Worm (Caenorhabditis elegans): ENCODE data around the gene cpna-2.
A peak's percentile ranks its signal among the peaks of the same experiment; 100 is the strongest.

The cpna-2 gene

ce11 chrII:7705152-7705551 is 19.6 kb upstream of the cpna-2 start, which contains the start of gene B0495.7 (continued):
- TF ChIP-seq duxl-1 (tag; optimal IDR thresholded peaks at IDR 0.05; ENCODE audit: poor library complexity) (no peak), zip-11 (GFP tag; IDR thresholded peaks at IDR 0.05) (no peak), pqm-1 (tag; optimal IDR thresholded peaks at IDR 0.05) (peak; percentile 76), php-3 (GFP tag; IDR thresholded peaks at IDR 0.05) (no peak), rbr-2 (tag; optimal IDR thresholded peaks at IDR 0.05) (no peak), spr-3 (GFP tag; optimal IDR thresholded peaks at IDR 0.05) (no peak), hmg-1.1 (GFP tag; IDR thresholded peaks at IDR 0.05) (no peak), ceh-28 (tag; optimal IDR thresholded peaks at IDR 0.05) (no peak), hlh-11 (tag; optimal IDR thresholded peaks at IDR 0.05) (peak; percentile 48), ceh-82 (tag; optimal IDR thresholded peaks at IDR 0.05) (no peak), Y105C5A.15 (GFP tag; IDR thresholded peaks at IDR 0.05) (no peak), lin-39 (tag; optimal IDR thresholded peaks at IDR 0.05) (no peak), lim-7 (GFP tag; IDR thresholded peaks at IDR 0.05) (no peak), nhr-11 (tag; optimal IDR thresholded peaks at IDR 0.05) (peak; percentile 70), D1046.2 (GFP tag; IDR thresholded peaks at IDR 0.05) (no peak), dve-1 (tag; optimal IDR thresholded peaks at IDR 0.05; ENCODE audit: insufficient read depth) (peak; percentile 44), F10B5.3 (tag; optimal IDR thresholded peaks at IDR 0.05) (no peak), ceh-32 (tag; optimal IDR thresholded peaks at IDR 0.05; ENCODE audit: poor library complexity) (no peak), cey-2 (tag; optimal IDR thresholded peaks at IDR 0.05; ENCODE audit: borderline replicate concordance, insufficient read depth) (no peak), nhr-10 (tag; optimal IDR thresholded peaks at IDR 0.05) (no peak), daf-8 (GFP tag; IDR thresholded peaks at IDR 0.05) (no peak), attf-4 (tag; optimal IDR thresholded peaks at IDR 0.05) (no peak), T20F7.1 (GFP tag; optimal IDR thresholded peaks at IDR 0.05) (no peak), lin-1 (GFP tag; IDR thresholded peaks at IDR 0.05) (no peak), jun-1 (tag; optimal IDR thresholded peaks at IDR 0.05) (no peak), lsy-2 (tag; optimal IDR thresholded peaks at IDR 0.05) (peak in 1 of 2 experiments; percentile 11), mdt-29 (GFP tag; IDR thresholded peaks at IDR 0.05) (no peak), nhr-48 (tag; optimal IDR thresholded peaks at IDR 0.05) (no peak)

ce11 chrII:7707383-7707782 is 17.3 kb upstream of the cpna-2 start, which contains the start of gene luc-7L:
TSS of gene luc-7L (minus strand) at chrII:7707483.
- TF ChIP-seq R02D3.7 (tag; optimal IDR thresholded peaks at IDR 0.05) (no peak), vab-7 (GFP tag; IDR thresholded peaks at IDR 0.05) (no peak), F49E8.2 (tag; optimal IDR thresholded peaks at IDR 0.05; ENCODE audit: borderline replicate concordance) (no peak), mxl-2 (GFP tag; conservative IDR thresholded peaks at IDR 0.05) (no peak), hif-1 (tag; optimal IDR thresholded peaks at IDR 0.05) (no peak), egl-27 (tag; optimal IDR thresholded peaks at IDR 0.05) (no peak), daf-16 (GFP tag; optimal IDR thresholded peaks at IDR 0.05) (no peak), daf-16 (tag; optimal IDR thresholded peaks at IDR 0.05) (no peak), duxl-1 (tag; optimal IDR thresholded peaks at IDR 0.05; ENCODE audit: poor library complexity) (no peak), nhr-25 (tag; optimal IDR thresholded peaks at IDR 0.05; ENCODE audit: borderline replicate concordance, insufficient read depth) (no peak), fkh-10 (GFP tag; optimal IDR thresholded peaks at IDR 0.05) (no peak), nhr-102 (tag; optimal IDR thresholded peaks at IDR 0.05) (no peak), ztf-7 (tag; optimal IDR thresholded peaks at IDR 0.05) (no peak), gei-8 (GFP tag; optimal IDR thresholded peaks at IDR 0.05) (no peak), spr-3 (GFP tag; optimal IDR thresholded peaks at IDR 0.05) (no peak), hlh-30 (tag; optimal IDR thresholded peaks at IDR 0.05; ENCODE audit: insufficient read depth) (no peak), hmg-1.1 (GFP tag; IDR thresholded peaks at IDR 0.05) (no peak), nhr-6 (tag; optimal IDR thresholded peaks at IDR 0.05) (no peak), mes-2 (tag; optimal IDR thresholded peaks at IDR 0.05; ENCODE audit: poor library complexity, severe bottlenecking) (no peak), zfp-2 (tag; optimal IDR thresholded peaks at IDR 0.05) (no peak), dmd-8 (GFP tag; IDR thresholded peaks at IDR 0.05) (no peak)
